Fruit fly (Drosophila melanogaster): Measurements from ENCODE around the gene tobi.

DNA sequence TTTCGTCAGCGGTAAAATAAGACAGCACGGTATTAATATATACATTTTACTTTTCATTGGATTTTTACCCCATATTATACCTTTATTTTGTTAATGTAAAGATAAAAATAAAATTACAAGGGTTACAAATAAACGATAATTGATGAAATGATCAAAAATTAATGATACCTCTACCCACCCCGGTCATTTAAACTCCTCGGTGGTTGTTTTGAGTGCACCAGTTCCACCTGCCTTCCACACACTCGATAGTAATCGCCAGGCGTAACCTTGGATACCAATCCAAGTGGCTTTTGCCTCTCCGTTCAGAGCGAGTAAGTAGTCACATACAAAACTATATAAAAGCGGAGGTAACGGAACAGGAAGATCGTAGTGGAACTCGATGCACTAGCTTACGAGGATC, 6.8 kb downstream of the tobi start, which contains the start of gene rha:
- TF ChIP-seq CG8478 (optimal IDR thresholded peaks at IDR 0.05) (no peak), CTCF (optimal IDR thresholded peaks at IDR 0.05) (no peak)
